Fruit fly (Drosophila melanogaster): ENCODE results near the gene prc.

DNA sequence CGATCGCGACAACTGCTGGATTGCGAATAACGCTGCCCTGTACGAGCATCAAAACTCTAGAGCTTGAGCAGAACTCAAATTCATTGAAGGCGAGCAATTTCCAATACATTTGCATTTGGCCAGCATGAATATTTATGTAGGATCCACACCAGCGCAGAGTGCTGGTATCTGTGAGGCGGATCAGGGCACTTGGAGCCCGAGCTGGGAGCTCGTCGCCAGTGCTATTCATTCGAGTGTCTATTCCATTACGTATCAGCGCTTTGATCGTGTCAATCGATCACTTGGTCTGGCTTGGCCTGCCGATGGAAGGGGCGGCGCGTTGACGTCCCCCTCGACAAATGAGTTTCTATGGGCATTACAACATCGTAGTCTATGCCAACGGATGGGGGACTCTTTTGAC lies at the start of gene prc:
- TF ChIP-seq fru (GFP tag; optimal IDR thresholded peaks at IDR 0.05) (no peak), usp (GFP tag; optimal IDR thresholded peaks at IDR 0.05) (no peak), psq (GFP tag; optimal IDR thresholded peaks at IDR 0.05) (no peak), CG32264 (GFP tag; optimal IDR thresholded peaks at IDR 0.05) (no peak), Vsx2 (GFP tag; optimal IDR thresholded peaks at IDR 0.05; ENCODE audit: partially characterized antibody) (no peak), woc (GFP tag; optimal IDR thresholded peaks at IDR 0.05) (no peak), Hr78 (GFP tag; optimal IDR thresholded peaks at IDR 0.05) (no peak), Rel (GFP tag; optimal IDR thresholded peaks at IDR 0.05) (no peak), Rel (tag; optimal IDR thresholded peaks at IDR 0.05) (no peak), Sp1 (GFP tag; optimal IDR thresholded peaks at IDR 0.05) (no peak), N (GFP tag; optimal IDR thresholded peaks at IDR 0.05) (no peak)

Measured in whole organism, wandering third instar larva.